Worm (Caenorhabditis elegans) whole organism, L4 larva: Measurements from ENCODE around the gene tba-8.

Experiments used
- daf-12 ChIP-seq: fragments of 150-350 bp; optimal IDR thresholded peaks from 2 replicates; lab custom pipeline; 2014; ENCODE audit warnings: missing biosample characterization, missing genetic modification reagents, missing genetic modification characterization
- dmd-8 ChIP-seq: fragments of 200-800 bp; sonication (Bioruptor generic); IDR thresholded peaks from 2 replicates; pipeline ENCODE4 v1.3.6; 2022; ENCODE audit warnings: missing genetic modification characterization, missing compliant biosample characterization
- dve-1 ChIP-seq: sonication (generic microtip); optimal IDR thresholded peaks from 2 replicates; lab custom pipeline; 2017; ENCODE audit warnings: antibody characterized with exemption, mild to moderate bottlenecking, missing genetic modification characterization, missing compliant biosample characterization; ENCODE audit not compliant: insufficient read depth
- egl-27 ChIP-seq: sonication (generic microtip); optimal IDR thresholded peaks from 3 replicates; lab custom pipeline; 2017; ENCODE audit warnings: missing biosample characterization, missing genetic modification reagents, missing genetic modification characterization
- lir-3 ChIP-seq: sonication (generic microtip); optimal IDR thresholded peaks from 2 replicates; lab custom pipeline; 2016; ENCODE audit warnings: mild to moderate bottlenecking, missing genetic modification characterization, missing compliant biosample characterization
- lsy-2 ChIP-seq, 2 experiments: fragments of 150-350 bp in 1 of 2; sonication (generic microtip) in 1 of 2; optimal IDR thresholded peaks; 2 replicates each; lab custom pipeline; 2014 to 2017; ENCODE audit warnings: missing biosample characterization in 2 of 2, missing genetic modification characterization in 2 of 2
- nhr-11 ChIP-seq: fragments of 150-350 bp; optimal IDR thresholded peaks from 2 replicates; lab custom pipeline; 2014; ENCODE audit warnings: missing biosample characterization, missing genetic modification characterization
- nhr-237 ChIP-seq: sonication (generic microtip); optimal IDR thresholded peaks from 2 replicates; lab custom pipeline; 2017; ENCODE audit warnings: missing biosample characterization, missing genetic modification characterization
- nhr-41 ChIP-seq: fragments of 200-800 bp; sonication (Bioruptor generic); IDR thresholded peaks from 2 replicates; pipeline ENCODE4 v1.3.6; 2022; ENCODE audit warnings: missing genetic modification reagents, missing genetic modification characterization, missing compliant biosample characterization
- nhr-6 ChIP-seq: fragments of 150-350 bp; optimal IDR thresholded peaks from 2 replicates; lab custom pipeline; 2014; ENCODE audit warnings: missing biosample characterization, missing genetic modification characterization
- snpc-4 ChIP-seq: fragments of 150-350 bp; optimal IDR thresholded peaks from 2 replicates; lab custom pipeline; 2014; ENCODE audit warnings: missing biosample characterization, missing genetic modification characterization
- spr-1 ChIP-seq: sonication (generic microtip); optimal IDR thresholded peaks from 2 replicates; lab custom pipeline; 2016; ENCODE audit warnings: mild to moderate bottlenecking, missing genetic modification characterization, missing compliant biosample characterization
- unc-62 ChIP-seq, 3 experiments: fragments of 150-350 bp in 1 of 3; sonication (generic microtip); optimal IDR thresholded peaks in 2 of 3; peaks in 1 of 3; 1 replicate in 1 of 3; 2 replicates in 2 of 3; lab custom pipeline; 2014 to 2017; ENCODE audit warnings: missing biosample characterization in 3 of 3, missing genetic modification characterization in 3 of 3, missing genetic modification reagents in 3 of 3, missing genotype in 1 of 3

DNA sequence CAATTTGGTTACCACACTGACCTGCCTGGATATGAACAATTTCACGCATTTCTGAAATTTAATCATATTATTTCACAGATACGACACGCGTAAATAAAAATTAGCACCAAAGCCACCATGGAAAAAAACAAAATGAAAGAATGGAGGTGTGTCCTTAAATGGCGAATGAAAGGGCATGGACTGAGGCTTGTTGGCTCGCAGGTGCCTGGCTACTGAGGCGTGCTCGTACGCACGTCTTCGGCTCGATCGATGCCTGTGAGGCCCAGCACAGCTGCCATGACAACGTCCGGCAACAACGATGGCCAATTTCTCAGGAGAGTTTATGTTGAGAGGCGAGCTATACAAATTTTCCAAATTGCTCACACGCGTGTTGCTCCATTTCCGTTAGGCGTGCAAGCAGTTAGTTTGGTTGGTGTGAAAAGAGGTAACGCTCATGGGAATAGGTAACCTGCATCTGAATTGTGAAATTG, 21.3 kb downstream of the tba-8 start, which contains the start of gene tbb-4:
- TF ChIP-seq daf-12 (no peak), nhr-41 (no peak), nhr-11 (no peak), unc-62 (GFP tag; optimal IDR thresholded peaks at IDR 0.05 in 1 of 2; lab: Kevin White, UChicago) (peak in 1 of 2 experiments; percentile 71), unc-62 (tag; optimal IDR thresholded peaks at IDR 0.05; lab: Kevin White, UChicago) (no peak), lsy-2 (tag; optimal IDR thresholded peaks at IDR 0.05; lab: Kevin White, UChicago) (no peak), nhr-6 (no peak), nhr-237 (tag; lab: Kevin White, UChicago) (no peak), egl-27 (no peak), snpc-4 (tag; lab: Kevin White, UChicago) (no peak), dmd-8 (no peak), spr-1 (tag; lab: Kevin White, UChicago) (no peak), dve-1 (tag; lab: Kevin White, UChicago) (no peak), lir-3 (tag; lab: Kevin White, UChicago) (no peak)
